Fruit fly (Drosophila melanogaster) whole organism, embryonic: Measurements from ENCODE around the gene Crz.

Experiments used
- Blimp-1 ChIP-seq: fragments of 200-800 bp; sonication (Bioruptor generic); optimal IDR thresholded peaks from 3 replicates; lab custom pipeline; 2018; ENCODE audit warnings: missing biosample characterization, missing genetic modification characterization, mild to moderate bottlenecking, moderate library complexity, missing genetic modification reagents
- Bteb2 ChIP-seq: fragments of 200-800 bp; sonication (Bioruptor generic); optimal IDR thresholded peaks from 2 replicates; lab custom pipeline; 2016; ENCODE audit warnings: missing biosample characterization, missing genetic modification characterization
- CG10147 ChIP-seq: fragments of 200-800 bp; sonication (Bioruptor generic); optimal IDR thresholded peaks from 2 replicates; lab custom pipeline; 2019; ENCODE audit warnings: missing biosample characterization, mild to moderate bottlenecking, missing genetic modification characterization, moderate library complexity
- CG11093 ChIP-seq: fragments of 200-800 bp; sonication (Bioruptor generic); IDR thresholded peaks from 3 replicates; pipeline ENCODE4 v1.3.6; 2022; ENCODE audit warnings: missing biosample characterization, missing genetic modification characterization
- CG12071 ChIP-seq: fragments of 200-800 bp; sonication (Bioruptor generic); optimal IDR thresholded peaks from 3 replicates; lab custom pipeline; 2018; ENCODE audit warnings: missing biosample characterization, mild to moderate bottlenecking, missing genetic modification characterization
- CG15011 ChIP-seq: fragments of 200-800 bp; sonication (Bioruptor generic); optimal IDR thresholded peaks from 3 replicates; lab custom pipeline; 2018; ENCODE audit warnings: missing biosample characterization, mild to moderate bottlenecking, missing genetic modification characterization
- CG1603 ChIP-seq: fragments of 200-800 bp; sonication (Bioruptor generic); optimal IDR thresholded peaks from 2 replicates; lab custom pipeline; 2019; ENCODE audit warnings: missing biosample characterization, mild to moderate bottlenecking, missing genetic modification characterization, moderate library complexity
- CG17385 ChIP-seq: fragments of 200-800 bp; sonication (Bioruptor generic); optimal IDR thresholded peaks from 3 replicates; lab custom pipeline; 2018; ENCODE audit warnings: missing biosample characterization, mild to moderate bottlenecking, missing genetic modification characterization
- CG18764 ChIP-seq: fragments of 200-800 bp; sonication (Bioruptor generic); optimal IDR thresholded peaks from 3 replicates; lab custom pipeline; 2016; ENCODE audit warnings: missing biosample characterization, missing genetic modification characterization
- CG30403 ChIP-seq: fragments of 200-800 bp; sonication (Bioruptor generic); optimal IDR thresholded peaks from 3 replicates; lab custom pipeline; 2016; ENCODE audit warnings: missing biosample characterization, missing genetic modification characterization
- CG30431 ChIP-seq: fragments of 200-800 bp; sonication (Bioruptor generic); optimal IDR thresholded peaks from 2 replicates; lab custom pipeline; 2017; ENCODE audit warnings: missing biosample characterization, missing genetic modification characterization
- CG31441 ChIP-seq: fragments of 200-800 bp; sonication (Bioruptor generic); IDR thresholded peaks from 2 replicates; pipeline ENCODE4 v1.3.6; 2022; ENCODE audit warnings: missing biosample characterization, missing genetic modification characterization
- CG6813 ChIP-seq: fragments of 200-800 bp; sonication (Bioruptor generic); optimal IDR thresholded peaks from 2 replicates; lab custom pipeline; 2017; ENCODE audit warnings: missing biosample characterization, missing genetic modification characterization, mild to moderate bottlenecking, moderate library complexity, missing genetic modification reagents
- CG6854 ChIP-seq: fragments of 200-800 bp; sonication (Bioruptor generic); optimal IDR thresholded peaks from 3 replicates; lab custom pipeline; 2017; ENCODE audit warnings: missing biosample characterization, mild to moderate bottlenecking, missing genetic modification characterization
- CG7357 ChIP-seq: fragments of 200-800 bp; sonication (Bioruptor generic); IDR thresholded peaks from 3 replicates; pipeline ENCODE4 v1.3.6; 2022; ENCODE audit warnings: missing biosample characterization, missing genetic modification characterization
- CG7372 ChIP-seq: fragments of 200-800 bp; sonication (Bioruptor generic); IDR thresholded peaks from 2 replicates; pipeline ENCODE4 v1.3.6; 2022; ENCODE audit warnings: missing biosample characterization, missing genetic modification characterization
- CG7786 ChIP-seq: fragments of 200-800 bp; sonication (Bioruptor generic); optimal IDR thresholded peaks from 2 replicates; lab custom pipeline; 2016; ENCODE audit warnings: missing biosample characterization, missing genetic modification characterization
- CG7928 ChIP-seq: fragments of 200-800 bp; sonication (Bioruptor generic); optimal IDR thresholded peaks from 2 replicates; lab custom pipeline; 2017; ENCODE audit warnings: missing biosample characterization, mild to moderate bottlenecking, missing genetic modification characterization
- CG8944 ChIP-seq: fragments of 200-800 bp; sonication (Bioruptor generic); optimal IDR thresholded peaks from 3 replicates; lab custom pipeline; 2016; ENCODE audit warnings: missing biosample characterization, missing genetic modification characterization
- CG9437 ChIP-seq: fragments of 200-800 bp; sonication (Bioruptor generic); optimal IDR thresholded peaks from 2 replicates; lab custom pipeline; 2018; ENCODE audit warnings: missing biosample characterization, mild to moderate bottlenecking, missing genetic modification characterization
- CG9727 ChIP-seq: fragments of 200-800 bp; sonication (Bioruptor generic); optimal IDR thresholded peaks from 3 replicates; lab custom pipeline; 2017; ENCODE audit warnings: missing biosample characterization, mild to moderate bottlenecking, missing genetic modification characterization
- Chrac-16 ChIP-seq: fragments of 200-800 bp; sonication (Bioruptor generic); optimal IDR thresholded peaks from 3 replicates; lab custom pipeline; 2016; ENCODE audit warnings: missing biosample characterization, missing genetic modification characterization
- CoRest ChIP-seq: fragments of 200-800 bp; sonication (Bioruptor generic); optimal IDR thresholded peaks from 3 replicates; lab custom pipeline; 2018; ENCODE audit warnings: missing biosample characterization, mild to moderate bottlenecking, missing genetic modification characterization, moderate library complexity
- D19A ChIP-seq: fragments of 200-800 bp; optimal IDR thresholded peaks from 3 replicates; lab custom pipeline; 2019; ENCODE audit warnings: missing biosample characterization, mild to moderate bottlenecking, missing genetic modification characterization, moderate library complexity
- Dip2 ChIP-seq: fragments of 200-800 bp; sonication (Bioruptor generic); IDR thresholded peaks from 2 replicates; pipeline ENCODE4 v1.3.6; 2022; ENCODE audit warnings: missing biosample characterization, missing genetic modification characterization
- Eip74EF ChIP-seq, 2 experiments: fragments of 200-800 bp in 1 of 2; fragments of >200 bp in 1 of 2; sonication (Bioruptor generic) in 1 of 2; optimal IDR thresholded peaks; 2 replicates each; lab custom pipeline; 2017 to 2019; ENCODE audit warnings: missing biosample characterization in 2 of 2, missing genetic modification characterization in 2 of 2, mild to moderate bottlenecking in 1 of 2, moderate library complexity in 1 of 2
- Ets65A ChIP-seq: fragments of 200-800 bp; sonication (Bioruptor generic); peaks from one replicate; lab custom pipeline; 2016; ENCODE audit warnings: missing biosample characterization, missing genetic modification characterization
- Fer2 ChIP-seq: fragments of 200-800 bp; sonication (Bioruptor generic); optimal IDR thresholded peaks from 2 replicates; lab custom pipeline; 2018; ENCODE audit warnings: missing biosample characterization, mild to moderate bottlenecking, missing genetic modification characterization, moderate library complexity
- Fer3 ChIP-seq: fragments of 200-800 bp; sonication (Bioruptor generic); optimal IDR thresholded peaks from 2 replicates; lab custom pipeline; 2018; ENCODE audit warnings: missing biosample characterization, mild to moderate bottlenecking, missing genetic modification characterization, moderate library complexity
- Pdp1 ChIP-seq, 2 experiments: fragments of 200-800 bp; sonication (Bioruptor generic); optimal IDR thresholded peaks; 3 replicates each; lab custom pipeline; 2016; ENCODE audit warnings: missing biosample characterization in 2 of 2, missing genetic modification characterization in 2 of 2, mild to moderate bottlenecking in 1 of 2, moderate library complexity in 1 of 2
- Trl ChIP-seq, 3 experiments: fragments of >200 bp in 2 of 3; fragments of 200-800 bp in 1 of 3; sonication (Bioruptor generic) in 1 of 3; optimal IDR thresholded peaks; 2 replicates in 1 of 3; 3 replicates in 2 of 3; lab custom pipeline; 2016 to 2017; ENCODE audit warnings: missing biosample characterization in 1 of 3, missing genetic modification characterization in 1 of 3
- ab ChIP-seq: fragments of 200-800 bp; sonication (Bioruptor generic); optimal IDR thresholded peaks from 2 replicates; lab custom pipeline; 2016; ENCODE audit warnings: missing biosample characterization, missing genetic modification characterization
- da ChIP-seq: fragments of 200-800 bp; sonication (Bioruptor generic); optimal IDR thresholded peaks from 2 replicates; lab custom pipeline; 2016; ENCODE audit warnings: missing biosample characterization, missing genetic modification characterization
- dysf ChIP-seq: fragments of 200-800 bp; sonication (Bioruptor generic); IDR thresholded peaks from 3 replicates; pipeline ENCODE4 v1.3.6; 2022; ENCODE audit warnings: missing biosample characterization, missing genetic modification characterization
- eve ChIP-seq, 2 experiments: fragments of >200 bp; optimal IDR thresholded peaks; 2 replicates each; lab custom pipeline; 2017; ENCODE audit warnings: missing biosample characterization in 2 of 2, missing genetic modification characterization in 2 of 2
- gem ChIP-seq: fragments of 200-800 bp; sonication (Bioruptor generic); optimal IDR thresholded peaks from 2 replicates; lab custom pipeline; 2019; ENCODE audit warnings: missing biosample characterization, mild to moderate bottlenecking, missing genetic modification characterization, moderate library complexity
- kni ChIP-seq: fragments of 200-800 bp; sonication (Bioruptor generic); optimal IDR thresholded peaks from 3 replicates; lab custom pipeline; 2017; ENCODE audit warnings: mild to moderate bottlenecking, missing biosample characterization, missing genetic modification reagents, missing genetic modification characterization
- lab ChIP-seq: fragments of 200-800 bp; sonication (Bioruptor generic); optimal IDR thresholded peaks from 3 replicates; lab custom pipeline; 2017; ENCODE audit warnings: missing biosample characterization, missing genetic modification characterization, mild to moderate bottlenecking, moderate library complexity, missing genetic modification reagents
- mam ChIP-seq: fragments of 200-800 bp; sonication (Bioruptor generic); optimal IDR thresholded peaks from 3 replicates; lab custom pipeline; 2016; ENCODE audit warnings: missing biosample characterization, missing genetic modification characterization
- nerfin-1 ChIP-seq: fragments of 200-800 bp; sonication (Bioruptor generic); optimal IDR thresholded peaks from 3 replicates; lab custom pipeline; 2019; ENCODE audit warnings: missing biosample characterization, mild to moderate bottlenecking, missing genetic modification characterization, moderate library complexity
- oc ChIP-seq: fragments of 200-800 bp; sonication (Bioruptor generic); optimal IDR thresholded peaks from 2 replicates; lab custom pipeline; 2018; ENCODE audit warnings: missing biosample characterization, mild to moderate bottlenecking, missing genetic modification characterization, moderate library complexity
- odd ChIP-seq: fragments of 200-800 bp; sonication (Bioruptor generic); optimal IDR thresholded peaks from 2 replicates; lab custom pipeline; 2017; ENCODE audit warnings: missing biosample characterization, mild to moderate bottlenecking, missing genetic modification characterization
- row ChIP-seq: fragments of 200-800 bp; sonication (Bioruptor generic); IDR thresholded peaks from 3 replicates; pipeline ENCODE4 v1.3.6; 2022; ENCODE audit warnings: missing biosample characterization, missing genetic modification characterization
- scrt ChIP-seq: fragments of 200-800 bp; sonication (Bioruptor generic); optimal IDR thresholded peaks from 2 replicates; lab custom pipeline; 2018; ENCODE audit warnings: missing biosample characterization, mild to moderate bottlenecking, missing genetic modification characterization, moderate library complexity
- ssp ChIP-seq: fragments of 200-800 bp; sonication (Bioruptor generic); IDR thresholded peaks from 2 replicates; pipeline ENCODE4 v1.3.6; 2022; ENCODE audit warnings: missing biosample characterization, missing genetic modification characterization
- stc ChIP-seq: fragments of 200-800 bp; sonication (Bioruptor generic); IDR thresholded peaks from 2 replicates; pipeline ENCODE4 v1.3.6; 2022; ENCODE audit warnings: missing biosample characterization, missing genetic modification characterization
- twi ChIP-seq: fragments of 200-800 bp; optimal IDR thresholded peaks from 2 replicates; lab custom pipeline; 2019; ENCODE audit warnings: missing biosample characterization, mild to moderate bottlenecking, missing genetic modification characterization, moderate library complexity
- unpg ChIP-seq: fragments of 200-800 bp; sonication (Bioruptor generic); optimal IDR thresholded peaks from 3 replicates; lab custom pipeline; 2018; ENCODE audit warnings: missing biosample characterization, mild to moderate bottlenecking, missing genetic modification characterization, moderate library complexity
- vvl ChIP-seq: fragments of 200-800 bp; sonication (Bioruptor generic); IDR thresholded peaks from 2 replicates; pipeline ENCODE4 v1.3.6; 2022; ENCODE audit warnings: missing biosample characterization, missing genetic modification characterization
- zf30C ChIP-seq: fragments of 200-800 bp; sonication (Bioruptor generic); optimal IDR thresholded peaks from 3 replicates; lab custom pipeline; 2018; ENCODE audit warnings: missing biosample characterization, mild to moderate bottlenecking, missing genetic modification characterization

Crz gene

dm6 chr3R:14351418-14351817 is 36.8 kb downstream of the Crz start (continued):
- TF ChIP-seq CG30403 (GFP tag; lab: Kevin White, UChicago) (peak; percentile 51), row (GFP tag; lab: Robert Waterston, UW) (peak; percentile 68), Eip74EF (GFP tag; optimal IDR thresholded peaks at IDR 0.05; lab: Kevin White, UChicago) (peak in 1 of 2 experiments; percentile 16), CG9727 (GFP tag; lab: Kevin White, UChicago) (peak; percentile 39), Dip2 (GFP tag; lab: Robert Waterston, UW) (no peak), CG18764 (peak; percentile 20), vvl (GFP tag; lab: Robert Waterston, UW) (peak; percentile 33; the same call in 1 of the 2 replicates), Blimp-1 (GFP tag; lab: Kevin White, UChicago) (peak; percentile 53), CG6854 (GFP tag; lab: Kevin White, UChicago) (peak; percentile 37), eve (GFP tag; optimal IDR thresholded peaks at IDR 0.05; lab: Kevin White, UChicago) (peak in 1 of 2 experiments; percentile 61), oc (peak; percentile 4), CG17385 (GFP tag; lab: Kevin White, UChicago) (peak; percentile 44), Pdp1 (GFP tag; optimal IDR thresholded peaks at IDR 0.05; lab: Kevin White, UChicago) (peak in 1 of 2 experiments; percentile 49), CG9437 (GFP tag; lab: Kevin White, UChicago) (peak; percentile 9), Fer3 (peak; percentile 34), unpg (GFP tag; lab: Kevin White, UChicago) (peak; percentile 34), Chrac-16 (GFP tag; lab: Kevin White, UChicago) (peak; percentile 3), da (GFP tag; lab: Kevin White, UChicago) (no peak), Ets65A (GFP tag; lab: Kevin White, UChicago) (peak; percentile 40), zf30C (GFP tag; lab: Kevin White, UChicago) (peak; percentile 34), CG12071 (GFP tag; lab: Kevin White, UChicago) (peak; percentile 13), Bteb2 (GFP tag; lab: Kevin White, UChicago) (no peak), CG30431 (GFP tag; lab: Kevin White, UChicago) (no peak), CG11093 (no peak), dysf (GFP tag; lab: Robert Waterston, UW) (0 out of 3 replicates have a peak, but pooled peaks have one; percentile 20), Fer2 (tag; lab: Kevin White, UChicago) (peak; percentile 1), CG7928 (GFP tag; lab: Kevin White, UChicago) (no peak), CG7357 (GFP tag; lab: Robert Waterston, UW) (no peak), twi (tag; lab: Kevin White, UChicago) (no peak), ab (GFP tag; lab: Kevin White, UChicago) (no peak), scrt (GFP tag; lab: Kevin White, UChicago) (peak; percentile 9), kni (no peak), odd (GFP tag; lab: Kevin White, UChicago) (peak; percentile 30), CG8944 (no peak), CG1603 (tag; lab: Kevin White, UChicago) (no peak), D19A (tag; lab: Kevin White, UChicago) (peak; percentile 28), CG10147 (GFP tag; lab: Kevin White, UChicago) (peak; percentile 3), Trl (optimal IDR thresholded peaks at IDR 0.05; lab: Kevin White, UChicago) (no peak), Trl (GFP tag; optimal IDR thresholded peaks at IDR 0.05; lab: Kevin White, UChicago) (no peak), nerfin-1 (tag; lab: Kevin White, UChicago) (peak; percentile 59), CG7372 (GFP tag; lab: Robert Waterston, UW) (0 out of 2 replicates have a peak, but pooled peaks have one; percentile 16), CoRest (tag; lab: Kevin White, UChicago) (peak; percentile 29), CG6813 (GFP tag; lab: Kevin White, UChicago) (no peak), mam (GFP tag; lab: Kevin White, UChicago) (peak; percentile 16), gem (peak; percentile 60), CG7786 (GFP tag; lab: Kevin White, UChicago) (no peak), ssp (GFP tag; lab: Robert Waterston, UW) (no peak), lab (GFP tag; lab: Kevin White, UChicago) (peak; percentile 45), CG15011 (GFP tag; lab: Kevin White, UChicago) (peak; percentile 19), stc (GFP tag; lab: Robert Waterston, UW) (0 out of 2 replicates have a peak, but pooled peaks have one; percentile 10), CG31441 (GFP tag; lab: Robert Waterston, UW) (peak; percentile 51; the same call in 1 of the 2 replicates)
